Worm (Caenorhabditis elegans): ENCODE data around the gene spp-24.

ce11 chrII:65484-65883 lies 26.1 kb upstream of the spp-24 start:
- TF ChIP-seq nfya-2 (GFP tag; IDR thresholded peaks at IDR 0.05) (no peak), sea-2 (GFP tag; IDR thresholded peaks at IDR 0.05) (no peak)

Data from whole organism, young adult.